Worm (Caenorhabditis elegans) whole organism, mixed stage, embryonic: ENCODE data around the gene irld-59.

ENCODE experiments used
- ceh-83 ChIP-seq: fragments of 200-800 bp; sonication (Bioruptor generic); optimal IDR thresholded peaks from 2 replicates; lab custom pipeline; 2018; ENCODE audit warnings: mild to moderate bottlenecking, missing genetic modification characterization, missing compliant biosample characterization
- zip-8 ChIP-seq: fragments of 150-350 bp; optimal IDR thresholded peaks from 2 replicates; lab custom pipeline; 2014; ENCODE audit warnings: missing biosample characterization, missing genetic modification characterization
- ztf-11 ChIP-seq: fragments of 150-350 bp; optimal IDR thresholded peaks from 2 replicates; lab custom pipeline; 2014; ENCODE audit warnings: missing biosample characterization, missing genetic modification characterization

DNA sequence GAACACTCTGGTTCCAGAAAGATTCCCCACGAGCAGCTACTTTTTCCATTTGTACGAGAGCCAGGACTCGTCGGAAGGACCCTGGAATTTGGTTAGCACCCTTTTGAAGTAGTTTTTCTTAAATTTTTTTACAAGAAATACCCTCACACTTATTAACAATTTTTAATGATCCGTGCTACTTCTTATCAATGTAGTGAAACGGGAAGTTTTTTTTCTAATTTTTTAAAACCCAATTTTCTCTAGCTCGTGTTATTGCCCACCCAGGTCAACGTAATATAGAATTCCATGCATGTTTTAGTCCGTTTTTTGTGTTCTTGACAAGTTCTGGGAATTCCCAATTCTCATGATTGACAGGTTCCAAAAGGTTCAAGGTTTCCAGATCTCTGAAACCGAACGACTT lies 25.0 kb downstream of the irld-59 start:
- no peak for TF ChIP-seq ztf-11 (tag; lab: Kevin White, UChicago)
- TF ChIP-seq ceh-83 (GFP tag; lab: Kevin White, UChicago): no peak
- no peak for TF ChIP-seq zip-8
